Fruit fly (Drosophila melanogaster) whole organism, embryonic: ENCODE data around the gene dysc.
A peak's percentile ranks its signal among the peaks of the same experiment; 100 is the strongest.

Experiments used
- Aef1 ChIP-seq: fragments of 200-800 bp; sonication (Bioruptor generic); IDR thresholded peaks from 3 replicates; pipeline ENCODE4 v1.3.6; 2022; ENCODE audit warnings: missing biosample characterization, missing genetic modification characterization
- Atf6 ChIP-seq: fragments of 200-800 bp; sonication (Bioruptor generic); IDR thresholded peaks from 2 replicates; pipeline ENCODE4 v1.3.6; 2022; ENCODE audit warnings: missing biosample characterization, missing genetic modification characterization
- CG10543 ChIP-seq: fragments of 200-800 bp; sonication (Bioruptor generic); optimal IDR thresholded peaks from 3 replicates; lab custom pipeline; 2017; ENCODE audit warnings: missing biosample characterization, mild to moderate bottlenecking, missing genetic modification characterization, moderate library complexity
- CG10979 ChIP-seq: fragments of 200-800 bp; sonication (Bioruptor generic); optimal IDR thresholded peaks from 2 replicates; lab custom pipeline; 2018; ENCODE audit warnings: missing biosample characterization, mild to moderate bottlenecking, missing genetic modification characterization, moderate library complexity
- CG14050 ChIP-seq: fragments of 200-800 bp; sonication (Bioruptor generic); IDR thresholded peaks from 3 replicates; pipeline ENCODE4 v1.3.6; 2022; ENCODE audit warnings: missing biosample characterization, missing genetic modification characterization
- CG14667 ChIP-seq: fragments of 200-800 bp; sonication (Bioruptor generic); IDR thresholded peaks from 2 replicates; pipeline ENCODE4 v1.3.6; 2022; ENCODE audit warnings: missing biosample characterization, missing genetic modification characterization
- CG15696 ChIP-seq: fragments of 200-800 bp; sonication (Bioruptor generic); optimal IDR thresholded peaks from 2 replicates; lab custom pipeline; 2019; ENCODE audit warnings: missing biosample characterization, mild to moderate bottlenecking, missing genetic modification characterization, moderate library complexity
- CG16813 ChIP-seq: fragments of 200-800 bp; sonication (Bioruptor generic); IDR thresholded peaks from 3 replicates; pipeline ENCODE4 v1.3.6; 2022; ENCODE audit warnings: missing biosample characterization, missing genetic modification characterization; ENCODE audit not compliant: partially characterized antibody
- CG17612 ChIP-seq: fragments of 200-800 bp; sonication (Bioruptor generic); IDR thresholded peaks from 2 replicates; pipeline ENCODE4 v1.3.6; 2022; ENCODE audit warnings: missing biosample characterization, missing genetic modification characterization
- CG2120 ChIP-seq: fragments of 200-800 bp; sonication (Bioruptor generic); optimal IDR thresholded peaks from 3 replicates; lab custom pipeline; 2016; ENCODE audit warnings: missing biosample characterization, missing genetic modification characterization
- CG3995 ChIP-seq: fragments of 200-800 bp; sonication (Bioruptor generic); optimal IDR thresholded peaks from 3 replicates; lab custom pipeline; 2016; ENCODE audit warnings: missing biosample characterization, missing genetic modification characterization
- CG4424 ChIP-seq: fragments of 200-800 bp; sonication (Bioruptor generic); optimal IDR thresholded peaks from 3 replicates; lab custom pipeline; 2016; ENCODE audit warnings: missing biosample characterization, missing genetic modification characterization
- CG5245 ChIP-seq: fragments of 200-800 bp; sonication (Bioruptor generic); optimal IDR thresholded peaks from 3 replicates; lab custom pipeline; 2016; ENCODE audit warnings: missing biosample characterization, missing genetic modification characterization
- CG6272 ChIP-seq: fragments of 200-800 bp; sonication (Bioruptor generic); IDR thresholded peaks from 2 replicates; pipeline ENCODE4 v1.3.6; 2022; ENCODE audit warnings: missing biosample characterization, missing genetic modification characterization
- CG9609 ChIP-seq: fragments of 200-800 bp; sonication (Bioruptor generic); optimal IDR thresholded peaks from 3 replicates; lab custom pipeline; 2016; ENCODE audit warnings: missing biosample characterization, missing genetic modification characterization
- CG9817 ChIP-seq: fragments of 200-800 bp; sonication (Bioruptor generic); optimal IDR thresholded peaks from 2 replicates; lab custom pipeline; 2018; ENCODE audit warnings: missing biosample characterization, mild to moderate bottlenecking, missing genetic modification characterization, moderate library complexity
- CkIIα-i1 ChIP-seq: fragments of 200-800 bp; sonication (Bioruptor generic); IDR thresholded peaks from 2 replicates; pipeline ENCODE4 v1.3.6; 2022; ENCODE audit warnings: missing biosample characterization, missing genetic modification characterization
- D19A ChIP-seq: fragments of 200-800 bp; optimal IDR thresholded peaks from 3 replicates; lab custom pipeline; 2019; ENCODE audit warnings: missing biosample characterization, mild to moderate bottlenecking, missing genetic modification characterization, moderate library complexity
- Dbx ChIP-seq: fragments of 200-800 bp; sonication (Bioruptor generic); IDR thresholded peaks from 3 replicates; pipeline ENCODE4 v1.3.6; 2022; ENCODE audit warnings: missing biosample characterization, missing genetic modification characterization
- Dp ChIP-seq: fragments of 200-800 bp; sonication (Bioruptor generic); optimal IDR thresholded peaks from 2 replicates; lab custom pipeline; 2018; ENCODE audit warnings: missing biosample characterization, mild to moderate bottlenecking, missing genetic modification characterization, moderate library complexity
- Dref ChIP-seq: fragments of 200-800 bp; sonication (Bioruptor generic); IDR thresholded peaks from 2 replicates; pipeline ENCODE4 v1.3.6; 2022; ENCODE audit warnings: missing biosample characterization, missing genetic modification characterization
- Fer3 ChIP-seq: fragments of 200-800 bp; sonication (Bioruptor generic); optimal IDR thresholded peaks from 2 replicates; lab custom pipeline; 2018; ENCODE audit warnings: missing biosample characterization, mild to moderate bottlenecking, missing genetic modification characterization, moderate library complexity
- Gug ChIP-seq: fragments of 200-800 bp; sonication (Bioruptor generic); IDR thresholded peaks from 4 replicates; pipeline ENCODE4 v1.3.6; 2022; ENCODE audit warnings: missing biosample characterization, missing genetic modification characterization
- Hsf ChIP-seq: fragments of 200-800 bp; sonication (Bioruptor generic); optimal IDR thresholded peaks from 3 replicates; lab custom pipeline; 2016; ENCODE audit warnings: missing biosample characterization, missing genetic modification characterization
- Mrtf ChIP-seq: fragments of 200-800 bp; sonication (Bioruptor generic); IDR thresholded peaks from 3 replicates; pipeline ENCODE4 v1.3.6; 2022; ENCODE audit warnings: missing biosample characterization, missing genetic modification characterization
- Myb ChIP-seq: fragments of 200-800 bp; sonication (Bioruptor generic); optimal IDR thresholded peaks from 2 replicates; lab custom pipeline; 2016; ENCODE audit warnings: missing biosample characterization, missing genetic modification characterization
- Nf-YA ChIP-seq: fragments of 200-800 bp; sonication (Bioruptor generic); IDR thresholded peaks from 2 replicates; pipeline ENCODE4 v1.3.6; 2022; ENCODE audit warnings: missing biosample characterization, missing genetic modification characterization
- Nf-YC ChIP-seq: fragments of 200-800 bp; optimal IDR thresholded peaks from 3 replicates; lab custom pipeline; 2019; ENCODE audit warnings: missing biosample characterization, mild to moderate bottlenecking, missing genetic modification characterization, moderate library complexity
- Oaz ChIP-seq: fragments of 200-800 bp; sonication (Bioruptor generic); IDR thresholded peaks from 2 replicates; pipeline ENCODE4 v1.3.6; 2022; ENCODE audit warnings: missing biosample characterization, missing genetic modification characterization
- Ptx1 ChIP-seq: fragments of 200-800 bp; sonication (Bioruptor generic); IDR thresholded peaks from 2 replicates; pipeline ENCODE4 v1.3.6; 2022; ENCODE audit warnings: missing biosample characterization, missing genetic modification characterization
- Taf1 ChIP-seq: fragments of 200-800 bp; sonication (Bioruptor generic); IDR thresholded peaks from 2 replicates; pipeline ENCODE4 v1.3.6; 2022; ENCODE audit warnings: missing biosample characterization, missing genetic modification characterization
- Trl ChIP-seq, 3 experiments: fragments of >200 bp in 2 of 3; fragments of 200-800 bp in 1 of 3; sonication (Bioruptor generic) in 1 of 3; optimal IDR thresholded peaks; 2 replicates in 1 of 3; 3 replicates in 2 of 3; lab custom pipeline; 2016 to 2017; ENCODE audit warnings: missing biosample characterization in 1 of 3, missing genetic modification characterization in 1 of 3
- amos ChIP-seq: fragments of 200-800 bp; sonication (Bioruptor generic); IDR thresholded peaks from 2 replicates; pipeline ENCODE4 v1.3.6; 2022; ENCODE audit warnings: missing biosample characterization, missing genetic modification characterization; ENCODE audit not compliant: partially characterized antibody
- az2 ChIP-seq: fragments of 200-800 bp; sonication (Bioruptor generic); optimal IDR thresholded peaks from 3 replicates; lab custom pipeline; 2016; ENCODE audit warnings: missing biosample characterization, missing genetic modification characterization
- chm ChIP-seq: fragments of 200-800 bp; sonication (Bioruptor generic); IDR thresholded peaks from 2 replicates; pipeline ENCODE4 v1.3.6; 2022; ENCODE audit warnings: missing biosample characterization, missing genetic modification characterization
- chn ChIP-seq: fragments of 200-800 bp; sonication (Bioruptor generic); optimal IDR thresholded peaks from 2 replicates; lab custom pipeline; 2016; ENCODE audit warnings: missing biosample characterization, missing genetic modification characterization
- dmrt99B ChIP-seq: fragments of 200-800 bp; sonication (Bioruptor generic); optimal IDR thresholded peaks from 2 replicates; lab custom pipeline; 2018; ENCODE audit warnings: missing biosample characterization, mild to moderate bottlenecking, missing genetic modification characterization, moderate library complexity
- fd3F ChIP-seq: fragments of 200-800 bp; sonication (Bioruptor generic); optimal IDR thresholded peaks from 2 replicates; lab custom pipeline; 2018; ENCODE audit warnings: missing biosample characterization, mild to moderate bottlenecking, missing genetic modification characterization, moderate library complexity
- ind ChIP-seq: fragments of 200-800 bp; sonication (Bioruptor generic); optimal IDR thresholded peaks from 3 replicates; lab custom pipeline; 2016; ENCODE audit warnings: missing biosample characterization, missing genetic modification characterization
- maf-S ChIP-seq: fragments of 200-800 bp; sonication (Bioruptor generic); optimal IDR thresholded peaks from 2 replicates; lab custom pipeline; 2016; ENCODE audit warnings: missing biosample characterization, missing genetic modification characterization
- phol ChIP-seq: fragments of 200-800 bp; sonication (Bioruptor generic); optimal IDR thresholded peaks from 3 replicates; lab custom pipeline; 2018; ENCODE audit warnings: missing biosample characterization, mild to moderate bottlenecking, missing genetic modification characterization, moderate library complexity
- scrt ChIP-seq: fragments of 200-800 bp; sonication (Bioruptor generic); optimal IDR thresholded peaks from 2 replicates; lab custom pipeline; 2018; ENCODE audit warnings: missing biosample characterization, mild to moderate bottlenecking, missing genetic modification characterization, moderate library complexity
- stc ChIP-seq: fragments of 200-800 bp; sonication (Bioruptor generic); IDR thresholded peaks from 2 replicates; pipeline ENCODE4 v1.3.6; 2022; ENCODE audit warnings: missing biosample characterization, missing genetic modification characterization
- tin ChIP-seq: fragments of 200-800 bp; sonication (Bioruptor generic); optimal IDR thresholded peaks from 3 replicates; lab custom pipeline; 2016; ENCODE audit warnings: missing biosample characterization, missing genetic modification characterization
- vfl ChIP-seq: fragments of 200-800 bp; sonication (Bioruptor generic); optimal IDR thresholded peaks from 2 replicates; lab custom pipeline; 2016; ENCODE audit warnings: missing biosample characterization, missing genetic modification characterization
- wek ChIP-seq: fragments of 200-800 bp; sonication (Bioruptor generic); optimal IDR thresholded peaks from 3 replicates; lab custom pipeline; 2018; ENCODE audit warnings: missing biosample characterization, mild to moderate bottlenecking, missing genetic modification characterization, moderate library complexity

Gene dysc

dm6 chr3L:13923332-13924272, 20.6 kb upstream of the dysc start (continued):
- TF ChIP-seq wek (GFP tag; lab: Kevin White, UChicago) (no peak), ind (GFP tag; lab: Kevin White, UChicago) (peak; percentile 37)

DNA sequence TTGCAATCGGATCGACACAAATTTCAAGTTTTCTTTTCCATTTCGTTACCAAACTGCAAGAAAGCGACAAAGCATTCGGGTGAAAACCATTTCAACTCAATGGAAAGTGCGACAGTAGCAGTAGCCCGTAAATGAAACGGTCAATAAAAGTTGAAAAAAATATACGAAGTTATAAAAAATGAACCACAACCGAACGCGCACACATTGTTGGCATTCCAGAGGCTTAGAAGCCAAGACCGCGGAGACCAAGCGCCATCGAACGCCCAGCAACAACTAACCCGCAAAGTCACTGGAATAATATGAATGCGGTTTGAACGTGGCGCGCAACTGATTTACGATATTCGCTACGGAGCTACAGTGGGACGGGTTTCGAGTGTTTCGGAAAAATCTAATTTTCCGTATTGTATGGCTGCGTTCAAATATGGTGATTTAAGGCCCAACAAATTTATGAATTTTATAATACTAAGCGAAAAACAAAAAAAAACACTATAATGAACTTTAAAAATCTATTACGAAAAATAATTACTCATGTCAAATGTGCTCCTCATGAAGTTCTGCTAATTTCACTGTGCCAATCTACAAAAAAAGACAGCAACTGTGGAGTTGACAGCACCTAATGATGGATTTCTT, 19.1 kb upstream of the dysc start:
- TF ChIP-seq Aef1 (peak; percentile 19; the same call in 1 of the 3 replicates), scrt (GFP tag; lab: Kevin White, UChicago) (peak; percentile 9), Gug (GFP tag; lab: Robert Waterston, UW) (no peak), CG14667 (GFP tag; lab: Robert Waterston, UW) (no peak; the same call in 1 of the 2 replicates), amos (GFP tag; lab: Robert Waterston, UW) (0 out of 2 replicates have a peak, but pooled peaks have one; percentile 15), Nf-YA (GFP tag; lab: Robert Waterston, UW) (no peak), Taf1 (GFP tag; lab: Robert Waterston, UW) (peak; percentile 40; the same call in 1 of the 2 replicates), chn (GFP tag; lab: Kevin White, UChicago) (peak; percentile 56), Mrtf (GFP tag; lab: Robert Waterston, UW) (peak; percentile 58; the same call in 2 of the 3 replicates), Dref (no peak), vfl (GFP tag; lab: Kevin White, UChicago) (no peak), tin (GFP tag; lab: Kevin White, UChicago) (peak; percentile 7), Ptx1 (GFP tag; lab: Robert Waterston, UW) (peak; percentile 42), CG14050 (GFP tag; lab: Robert Waterston, UW) (no peak), maf-S (peak; percentile 8), Dbx (0 out of 3 replicates have a peak, but pooled peaks have one; percentile 26), az2 (GFP tag; lab: Kevin White, UChicago) (peak; percentile 37), Atf6 (GFP tag; lab: Robert Waterston, UW) (peak; percentile 41; the same call in 1 of the 2 replicates), CG5245 (no peak), CG6272 (GFP tag; lab: Robert Waterston, UW) (no peak), Myb (GFP tag; lab: Kevin White, UChicago) (peak; percentile 20), chm (GFP tag; lab: Robert Waterston, UW) (peak; percentile 37; the same call in 1 of the 2 replicates), Dp (peak; percentile 51), Trl (optimal IDR thresholded peaks at IDR 0.05; lab: Kevin White, UChicago) (no peak), Trl (GFP tag; optimal IDR thresholded peaks at IDR 0.05; lab: Kevin White, UChicago) (no peak), phol (tag; lab: Kevin White, UChicago) (peak; percentile 50), D19A (tag; lab: Kevin White, UChicago) (peak; percentile 5), stc (GFP tag; lab: Robert Waterston, UW) (0 out of 2 replicates have a peak, but pooled peaks have one; percentile 28), CG15696 (tag; lab: Kevin White, UChicago) (no peak), Hsf (GFP tag; lab: Kevin White, UChicago) (peak; percentile 17), CG16813 (GFP tag; lab: Robert Waterston, UW) (no peak), Fer3 (tag; lab: Kevin White, UChicago) (peak; percentile 51), CG10543 (GFP tag; lab: Kevin White, UChicago) (peak; percentile 12), Oaz (GFP tag; lab: Robert Waterston, UW) (no peak), CG10979 (tag; lab: Kevin White, UChicago) (peak; percentile 41), CG17612 (no peak), CG2120 (GFP tag; lab: Kevin White, UChicago) (peak; percentile 68), CkIIα-i1 (GFP tag; lab: Robert Waterston, UW) (no peak), fd3F (GFP tag; lab: Kevin White, UChicago) (no peak), CG9817 (peak; percentile 6), CG9609 (GFP tag; lab: Kevin White, UChicago) (peak; percentile 24), CG3995 (GFP tag; lab: Kevin White, UChicago) (peak; percentile 21), CG4424 (peak; percentile 34), dmrt99B (peak; percentile 58), Nf-YC (peak; percentile 38)
